Fruit fly (Drosophila melanogaster): ENCODE measurements around the gene CG15764.

The CG15764 gene

DNA sequence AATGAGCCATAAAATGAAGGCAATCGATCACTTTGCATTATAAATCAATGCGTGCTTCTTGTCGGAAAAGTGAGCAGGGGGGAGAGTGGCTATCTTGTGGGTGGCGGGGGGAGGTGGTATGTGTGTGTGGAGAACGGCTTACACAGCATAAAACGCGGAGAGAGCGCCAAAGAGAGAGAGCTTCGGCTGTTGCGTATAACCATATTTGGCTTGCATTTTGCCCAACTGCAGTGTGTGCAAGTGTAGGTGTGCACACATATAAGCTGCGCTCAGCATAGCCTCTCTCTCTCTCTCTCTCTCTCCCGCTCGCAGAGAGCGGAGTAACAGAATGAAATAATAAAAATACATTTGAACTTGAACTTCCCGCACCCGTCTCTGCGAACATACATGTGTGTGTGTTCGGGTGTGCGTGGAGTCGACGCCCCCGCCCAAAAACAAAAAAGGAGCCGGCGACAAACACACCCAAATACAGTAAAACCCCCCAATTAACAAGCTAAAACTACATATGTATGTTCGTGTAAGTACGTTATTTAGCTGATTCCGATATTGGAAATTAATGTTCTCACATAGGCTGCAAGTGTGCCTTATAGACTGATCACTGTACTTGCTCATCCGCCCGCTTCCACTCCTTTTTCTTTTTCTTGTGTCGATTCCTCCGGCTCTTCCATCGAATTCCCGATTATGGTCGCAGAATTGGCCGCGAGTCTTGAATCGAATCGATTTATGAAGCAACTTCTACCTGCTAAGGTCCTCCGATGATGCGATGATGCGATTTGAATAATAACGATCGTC lies 18.1 kb downstream of the CG15764 start (continued):
- TF ChIP-seq dsx (GFP tag; optimal IDR thresholded peaks at IDR 0.05; ENCODE audit: poor library complexity, severe bottlenecking): peak; percentile 82
- TF ChIP-seq pdm3 (GFP tag; optimal IDR thresholded peaks at IDR 0.05): peak; percentile 84
- TF ChIP-seq eg (GFP tag; IDR thresholded peaks at IDR 0.05): peak; percentile 69
- TF ChIP-seq ss (GFP tag; optimal IDR thresholded peaks at IDR 0.05): peak; percentile 77 to 82
- TF ChIP-seq net (GFP tag; optimal IDR thresholded peaks at IDR 0.05): peak; percentile 81
- TF ChIP-seq CG34406 (GFP tag; optimal IDR thresholded peaks at IDR 0.05): peak; percentile 83
- peak; percentile 83 for TF ChIP-seq CG1621 (tag; optimal IDR thresholded peaks at IDR 0.05)
- peak; percentile 91 for TF ChIP-seq lz (GFP tag; optimal IDR thresholded peaks at IDR 0.05)
- TF ChIP-seq svp (GFP tag): peak; percentile 95
- 0 out of 2 replicates have a peak, but pooled peaks have one; percentile 12 for TF ChIP-seq CG11294 (GFP tag; IDR thresholded peaks at IDR 0.05)
- peak; percentile 90 for TF ChIP-seq esn (GFP tag; optimal IDR thresholded peaks at IDR 0.05)
- peak; percentile 93 for TF ChIP-seq Eip78C (GFP tag)
- peak; percentile 77 for TF ChIP-seq CG8632 (GFP tag; optimal IDR thresholded peaks at IDR 0.05)
- peak; percentile 90 for TF ChIP-seq CG31627 (GFP tag; optimal IDR thresholded peaks at IDR 0.05)

DNA sequence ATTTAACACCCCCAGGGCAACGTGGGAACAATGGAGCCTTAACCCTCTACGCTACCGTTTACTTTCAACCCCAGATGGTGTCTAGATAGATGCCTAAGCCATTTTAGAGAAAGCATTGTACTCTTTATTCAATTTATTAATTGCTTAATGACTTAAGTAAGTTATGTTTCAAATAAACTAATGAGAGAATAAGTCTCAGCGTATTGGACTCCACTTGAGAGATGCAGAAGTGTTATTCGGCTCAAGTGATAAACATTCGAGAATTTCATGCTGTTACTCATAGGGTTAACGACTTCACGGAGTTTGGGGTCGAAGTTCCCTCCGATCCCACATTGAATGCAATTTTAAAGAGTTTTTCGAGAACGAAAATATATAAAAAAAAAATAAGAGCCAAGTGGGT lies 19.4 kb downstream of the CG15764 start:
- TF ChIP-seq Sox102F (GFP tag; optimal IDR thresholded peaks at IDR 0.05) (peak; percentile 46), Smox (GFP tag; optimal IDR thresholded peaks at IDR 0.05) (peak; percentile 56), CG6808 (GFP tag; optimal IDR thresholded peaks at IDR 0.05) (peak; percentile 11), CG31627 (GFP tag; optimal IDR thresholded peaks at IDR 0.05) (peak; percentile 42), Ets21C (GFP tag; optimal IDR thresholded peaks at IDR 0.05) (no peak), lz (GFP tag; optimal IDR thresholded peaks at IDR 0.05) (peak; percentile 26), topi (GFP tag; optimal IDR thresholded peaks at IDR 0.05) (peak; percentile 51), Hr39 (GFP tag; optimal IDR thresholded peaks at IDR 0.05) (peak; percentile 26), cyc (GFP tag; optimal IDR thresholded peaks at IDR 0.05) (peak; percentile 25), CG10669 (GFP tag; optimal IDR thresholded peaks at IDR 0.05) (peak; percentile 35), salr (GFP tag; optimal IDR thresholded peaks at IDR 0.05) (no peak), svp (GFP tag) (peak; percentile 75), esn (GFP tag; optimal IDR thresholded peaks at IDR 0.05) (peak; percentile 57), OdsH (GFP tag; optimal IDR thresholded peaks at IDR 0.05) (no peak), spab (GFP tag; optimal IDR thresholded peaks at IDR 0.05) (no peak), acj6 (GFP tag; optimal IDR thresholded peaks at IDR 0.05) (no peak), Sox14 (GFP tag; optimal IDR thresholded peaks at IDR 0.05) (peak; percentile 8), CG10631 (GFP tag; optimal IDR thresholded peaks at IDR 0.05) (peak; percentile 9), vri (GFP tag; optimal IDR thresholded peaks at IDR 0.05) (peak; percentile 29), Eip93F (GFP tag; optimal IDR thresholded peaks at IDR 0.05) (no peak), Met (GFP tag; optimal IDR thresholded peaks at IDR 0.05) (peak; percentile 55), pdm3 (GFP tag; optimal IDR thresholded peaks at IDR 0.05) (peak; percentile 9), Eip78C (GFP tag) (peak; percentile 47)

DNA sequence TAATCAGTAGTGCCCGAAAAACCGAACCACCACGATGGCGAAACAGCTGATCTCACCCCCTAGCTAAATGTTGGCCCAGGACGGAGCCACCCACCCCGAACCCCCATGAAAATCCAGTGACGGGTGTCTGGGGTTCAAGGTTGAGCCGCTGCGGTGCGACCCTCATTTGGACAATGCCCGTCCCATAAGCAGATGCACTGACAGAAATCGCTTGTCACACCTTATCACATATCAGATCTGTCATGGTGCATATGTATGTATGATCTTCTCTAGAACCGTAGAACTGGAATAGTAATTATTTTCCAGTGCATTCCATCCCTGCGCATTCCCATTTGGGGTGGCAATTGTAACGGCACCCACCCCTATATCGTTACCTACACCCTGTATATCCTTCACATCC lies 20.0 kb downstream of the CG15764 start:
- TF ChIP-seq CG9139 (GFP tag; optimal IDR thresholded peaks at IDR 0.05) (no peak), CG10631 (GFP tag; optimal IDR thresholded peaks at IDR 0.05) (peak; percentile 7), CG6163 (GFP tag; IDR thresholded peaks at IDR 0.05) (no peak), dac (GFP tag; optimal IDR thresholded peaks at IDR 0.05) (no peak), Sox15 (GFP tag; optimal IDR thresholded peaks at IDR 0.05) (no peak), CG31627 (GFP tag; optimal IDR thresholded peaks at IDR 0.05) (peak; percentile 31), CG6808 (GFP tag; optimal IDR thresholded peaks at IDR 0.05) (no peak), svp (GFP tag) (peak; percentile 61), spab (GFP tag; optimal IDR thresholded peaks at IDR 0.05) (no peak), Hr39 (GFP tag; optimal IDR thresholded peaks at IDR 0.05) (no peak), Gug (GFP tag; IDR thresholded peaks at IDR 0.05) (no peak), fd59A (GFP tag; optimal IDR thresholded peaks at IDR 0.05) (no peak), dsx (GFP tag; optimal IDR thresholded peaks at IDR 0.05; ENCODE audit: poor library complexity, severe bottlenecking) (no peak), CG34406 (GFP tag; optimal IDR thresholded peaks at IDR 0.05) (peak; percentile 8), Lpt (GFP tag; optimal IDR thresholded peaks at IDR 0.05) (no peak), topi (GFP tag; optimal IDR thresholded peaks at IDR 0.05) (peak; percentile 39), CG7368 (GFP tag; optimal IDR thresholded peaks at IDR 0.05) (peak; percentile 1), CG6276 (GFP tag; optimal IDR thresholded peaks at IDR 0.05) (no peak), CG6854 (GFP tag; optimal IDR thresholded peaks at IDR 0.05) (no peak), CG16779 (tag; optimal IDR thresholded peaks at IDR 0.05) (no peak), Hr38 (GFP tag; optimal IDR thresholded peaks at IDR 0.05) (no peak), Eip75B (GFP tag; optimal IDR thresholded peaks at IDR 0.05) (no peak), lz (GFP tag; optimal IDR thresholded peaks at IDR 0.05) (peak; percentile 24), CG11902 (GFP tag; optimal IDR thresholded peaks at IDR 0.05) (no peak), salr (GFP tag; optimal IDR thresholded peaks at IDR 0.05) (no peak), Sox102F (GFP tag; optimal IDR thresholded peaks at IDR 0.05) (no peak), ss (GFP tag; optimal IDR thresholded peaks at IDR 0.05) (no peak)

All from whole organism, prepupa.